Worm (Caenorhabditis elegans) whole organism, L1 larva: ENCODE measurements around the gene C02F4.5.

Source experiments
- C34B4.2 ChIP-seq: sonication (generic microtip); optimal IDR thresholded peaks from 2 replicates; lab custom pipeline; 2017; ENCODE audit warnings: mild to moderate bottlenecking, missing genetic modification characterization, missing compliant biosample characterization
- Y116A8C.19 ChIP-seq: sonication (generic microtip); optimal IDR thresholded peaks from 2 replicates; lab custom pipeline; 2016; ENCODE audit warnings: missing compliant biosample characterization, missing genetic modification characterization, borderline replicate concordance
- ceh-8 ChIP-seq: fragments of 200-800 bp; sonication (Bioruptor generic); optimal IDR thresholded peaks from 2 replicates; lab custom pipeline; 2018; ENCODE audit warnings: mild to moderate bottlenecking, missing genetic modification characterization, moderate library complexity, missing compliant biosample characterization
- ceh-88 ChIP-seq: fragments of 200-800 bp; sonication (Bioruptor generic); IDR thresholded peaks from 2 replicates; pipeline ENCODE4 v1.3.6; 2022; ENCODE audit warnings: missing genetic modification characterization, missing compliant biosample characterization
- ceh-90 ChIP-seq: sonication (generic microtip); optimal IDR thresholded peaks from 2 replicates; lab custom pipeline; 2016; ENCODE audit warnings: missing genetic modification characterization, missing compliant biosample characterization
- ces-1 ChIP-seq: fragments of 150-350 bp; optimal IDR thresholded peaks from 2 replicates; lab custom pipeline; 2014; ENCODE audit warnings: missing biosample characterization, missing genetic modification reagents, missing genetic modification characterization
- dsc-1 ChIP-seq: sonication (generic microtip); optimal IDR thresholded peaks from 2 replicates; lab custom pipeline; 2016; ENCODE audit warnings: mild to moderate bottlenecking, missing genetic modification characterization, missing compliant biosample characterization
- egl-27 ChIP-seq, 2 experiments: fragments of 150-350 bp in 1 of 2; sonication (generic microtip); optimal IDR thresholded peaks; 3 replicates each; lab custom pipeline; 2017 to 2018; ENCODE audit warnings: missing biosample characterization in 2 of 2, missing genetic modification characterization in 2 of 2, missing genetic modification reagents in 2 of 2
- ets-5 ChIP-seq: fragments of 200-800 bp; sonication (Bioruptor generic); IDR thresholded peaks from 2 replicates; pipeline ENCODE4 v1.3.6; 2022; ENCODE audit warnings: missing genetic modification characterization, missing compliant biosample characterization
- fkh-4 ChIP-seq: sonication (generic microtip); optimal IDR thresholded peaks from 2 replicates; lab custom pipeline; 2016; ENCODE audit warnings: missing compliant biosample characterization, missing genetic modification characterization, borderline replicate concordance
- fkh-8 ChIP-seq: sonication (generic microtip); optimal IDR thresholded peaks from 2 replicates; lab custom pipeline; 2016; ENCODE audit warnings: mild to moderate bottlenecking, missing genetic modification characterization, missing compliant biosample characterization
- grh-1 ChIP-seq: fragments of 200-800 bp; sonication (Bioruptor generic); IDR thresholded peaks from 2 replicates; pipeline ENCODE4 v1.3.6; 2022; ENCODE audit warnings: missing genetic modification reagents, missing genetic modification characterization, missing compliant biosample characterization
- hlh-4 ChIP-seq: sonication (generic microtip); optimal IDR thresholded peaks from 2 replicates; lab custom pipeline; 2016; ENCODE audit warnings: mild to moderate bottlenecking, missing genetic modification characterization, missing compliant biosample characterization
- irx-1 ChIP-seq: sonication (generic microtip); optimal IDR thresholded peaks from 2 replicates; lab custom pipeline; 2016; ENCODE audit warnings: missing genetic modification characterization, missing compliant biosample characterization
- jun-1 ChIP-seq: fragments of 150-350 bp; optimal IDR thresholded peaks from 2 replicates; lab custom pipeline; 2014; ENCODE audit warnings: missing biosample characterization, missing genetic modification reagents, missing genetic modification characterization
- lin-13 ChIP-seq: fragments of 150-350 bp; optimal IDR thresholded peaks from 2 replicates; lab custom pipeline; 2014; ENCODE audit warnings: missing biosample characterization, missing genetic modification reagents, missing genetic modification characterization
- lin-14 ChIP-seq: fragments of 200-800 bp; sonication (Bioruptor generic); optimal IDR thresholded peaks from 2 replicates; lab custom pipeline; 2018; ENCODE audit warnings: mild to moderate bottlenecking, missing genetic modification characterization, moderate library complexity, missing compliant biosample characterization
- lin-15B ChIP-seq: fragments of 150-350 bp; sonication (generic microtip); optimal IDR thresholded peaks from 3 replicates; lab custom pipeline; 2014; ENCODE audit warnings: missing biosample characterization, missing genetic modification characterization
- lin-35 ChIP-seq, 2 experiments: fragments of 150-350 bp; optimal IDR thresholded peaks; 2 replicates each; lab custom pipeline; 2014; ENCODE audit warnings: missing biosample characterization in 2 of 2, missing genetic modification characterization in 2 of 2, missing genetic modification reagents in 2 of 2
- mab-9 ChIP-seq: fragments of 200-800 bp; sonication (Bioruptor generic); IDR thresholded peaks from 2 replicates; pipeline ENCODE4 v1.3.6; 2022; ENCODE audit warnings: missing genetic modification reagents, missing genetic modification characterization, missing compliant biosample characterization
- mdl-1 ChIP-seq, 2 experiments: fragments of 150-350 bp; optimal IDR thresholded peaks; 2 replicates each; lab custom pipeline; 2014 to 2017; ENCODE audit warnings: missing biosample characterization in 2 of 2, missing genetic modification characterization in 2 of 2, inconsistent platforms in 1 of 2
- mep-1 ChIP-seq: fragments of 150-350 bp; optimal IDR thresholded peaks from 2 replicates; lab custom pipeline; 2014; ENCODE audit warnings: missing biosample characterization, missing genetic modification characterization
- nhr-20 ChIP-seq: sonication (generic microtip); optimal IDR thresholded peaks from 2 replicates; lab custom pipeline; 2016; ENCODE audit warnings: mild to moderate bottlenecking, missing genetic modification characterization, missing compliant biosample characterization
- nhr-237 ChIP-seq: fragments of 150-350 bp; optimal IDR thresholded peaks from 2 replicates; lab custom pipeline; 2014; ENCODE audit warnings: missing biosample characterization, missing genetic modification characterization
- nhr-47 ChIP-seq: sonication (generic microtip); optimal IDR thresholded peaks from 2 replicates; lab custom pipeline; 2016; ENCODE audit warnings: mild to moderate bottlenecking, missing genetic modification characterization, moderate library complexity, missing compliant biosample characterization
- nhr-71 ChIP-seq: sonication (generic microtip); optimal IDR thresholded peaks from 2 replicates; lab custom pipeline; 2016; ENCODE audit warnings: mild to moderate bottlenecking, missing genetic modification characterization, moderate library complexity, missing compliant biosample characterization
- nhr-76 ChIP-seq: sonication (generic microtip); optimal IDR thresholded peaks from 2 replicates; lab custom pipeline; 2017; ENCODE audit warnings: missing biosample characterization, missing genetic modification characterization
- pqm-1 ChIP-seq: sonication (generic microtip); optimal IDR thresholded peaks from 3 replicates; lab custom pipeline; 2017; ENCODE audit warnings: missing biosample characterization, missing genetic modification characterization
- sox-4 ChIP-seq: sonication (generic microtip); optimal IDR thresholded peaks from 2 replicates; lab custom pipeline; 2016; ENCODE audit warnings: missing genetic modification characterization, missing compliant biosample characterization
- sptf-1 ChIP-seq: fragments of 150-350 bp; optimal IDR thresholded peaks from 2 replicates; lab custom pipeline; 2014; ENCODE audit warnings: missing biosample characterization, missing genetic modification characterization
- sup-37 ChIP-seq: fragments of 200-800 bp; sonication (Bioruptor generic); optimal IDR thresholded peaks from 2 replicates; lab custom pipeline; 2018; ENCODE audit warnings: mild to moderate bottlenecking, missing genetic modification characterization, missing compliant biosample characterization
- tbx-2 ChIP-seq: sonication (generic microtip); optimal IDR thresholded peaks from 2 replicates; lab custom pipeline; 2016; ENCODE audit warnings: missing genetic modification characterization, missing compliant biosample characterization
- unc-98 ChIP-seq: fragments of 200-800 bp; sonication (Bioruptor generic); IDR thresholded peaks from 2 replicates; pipeline ENCODE4 v1.3.6; 2022; ENCODE audit warnings: missing genetic modification characterization, missing compliant biosample characterization
- vab-15 ChIP-seq: sonication (generic microtip); optimal IDR thresholded peaks from 2 replicates; lab custom pipeline; 2017; ENCODE audit warnings: missing genotype, mild to moderate bottlenecking, missing genetic modification characterization, missing compliant biosample characterization
- xbp-1 ChIP-seq: sonication (generic microtip); optimal IDR thresholded peaks from 2 replicates; lab custom pipeline; 2016; ENCODE audit warnings: missing genetic modification characterization, missing compliant biosample characterization
- zip-4 ChIP-seq: fragments of 200-800 bp; sonication (Bioruptor generic); optimal IDR thresholded peaks from 2 replicates; lab custom pipeline; 2018; ENCODE audit warnings: mild to moderate bottlenecking, missing genetic modification characterization, moderate library complexity, missing compliant biosample characterization
- ztf-11 ChIP-seq, 2 experiments: sonication (generic microtip); optimal IDR thresholded peaks; 2 replicates each; lab custom pipeline; 2016 to 2017; ENCODE audit warnings: missing genetic modification characterization in 2 of 2, missing biosample characterization in 1 of 2, missing compliant biosample characterization in 1 of 2
- ztf-4 ChIP-seq: fragments of 150-350 bp; optimal IDR thresholded peaks from 2 replicates; lab custom pipeline; 2014; ENCODE audit warnings: missing biosample characterization, missing genetic modification characterization

Gene C02F4.5

DNA sequence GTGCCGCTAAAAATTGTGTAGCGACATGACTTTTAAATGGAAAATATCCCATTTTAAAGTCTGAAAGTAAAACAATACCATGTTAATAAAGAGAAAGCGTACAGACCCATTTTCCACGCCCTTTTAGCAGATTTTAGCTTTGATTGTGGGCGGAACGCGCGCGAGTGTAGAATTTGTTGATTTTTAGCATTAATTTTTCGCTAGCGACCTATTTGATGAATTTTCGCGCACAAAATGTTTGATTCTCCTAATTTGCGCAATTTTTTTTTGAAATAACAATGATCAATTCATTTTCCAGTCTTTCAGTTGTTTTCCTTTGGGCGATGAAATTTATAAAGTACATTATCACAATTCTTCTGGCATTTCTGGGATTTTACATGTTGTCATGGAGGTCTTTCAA is 9.7 kb upstream of the C02F4.5 start, which contains the start of gene T07G12.3:
Gene T07G12.3, plus strand, starts transcription at position 301 of the 400 bp plus-strand sequence.
- TF ChIP-seq nhr-71 (no peak), fkh-8 (tag; lab: Kevin White, UChicago) (no peak), pqm-1 (tag; lab: Kevin White, UChicago) (no peak), sup-37 (no peak), nhr-237 (tag; lab: Kevin White, UChicago) (no peak), vab-15 (tag; lab: Kevin White, UChicago) (no peak), zip-4 (no peak), mep-1 (tag; lab: Kevin White, UChicago) (no peak), tbx-2 (tag; lab: Kevin White, UChicago) (no peak), lin-15B (tag; lab: Kevin White, UChicago) (no peak)
- TF ChIP-seq, all 84 proteins: peak for 0

DNA sequence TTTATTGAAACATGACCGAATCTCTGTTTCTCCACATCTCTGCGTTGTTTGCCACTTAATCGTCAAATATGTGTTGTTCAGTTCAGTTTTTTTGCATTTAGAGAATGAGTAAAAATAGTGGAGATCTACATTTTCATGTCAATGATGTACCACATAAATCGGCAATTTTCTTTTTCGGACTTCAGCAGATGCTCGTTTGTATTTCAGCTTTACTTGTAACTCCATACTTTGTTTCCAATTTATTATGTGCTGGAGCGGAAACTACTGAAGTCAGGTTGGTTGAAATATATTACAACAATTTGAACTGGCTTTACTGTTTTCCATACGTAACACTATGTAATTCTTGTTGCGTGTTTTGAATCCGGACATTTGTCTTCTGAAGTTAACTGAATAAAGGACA is 6.7 kb upstream of the C02F4.5 start, which contains the start of gene T07G12.2:
Gene T07G12.2, plus strand, starts transcription at position 62 of the 400 bp plus-strand sequence.
- TF ChIP-seq lin-13 (GFP tag; lab: Kevin White, UChicago) = no peak
- no peak for TF ChIP-seq lin-14 (GFP tag; lab: Kevin White, UChicago)
- no peak for TF ChIP-seq ceh-90 (tag; lab: Kevin White, UChicago)
- no peak for TF ChIP-seq fkh-4
- no peak for TF ChIP-seq mdl-1 (tag; optimal IDR thresholded peaks at IDR 0.05; lab: Kevin White, UChicago)
- no peak for TF ChIP-seq jun-1 (tag; lab: Kevin White, UChicago)
- TF ChIP-seq nhr-47 (tag; lab: Kevin White, UChicago) = no peak
- no peak for TF ChIP-seq nhr-20 (tag; lab: Kevin White, UChicago)
- no peak for TF ChIP-seq ztf-11 (tag; optimal IDR thresholded peaks at IDR 0.05; lab: Kevin White, UChicago)
- TF ChIP-seq nhr-76 (tag; lab: Kevin White, UChicago) = no peak
- no peak for TF ChIP-seq ztf-4
- no peak for TF ChIP-seq unc-98 (GFP tag; lab: Robert Waterston, UW)
- TF ChIP-seq irx-1 (tag; lab: Kevin White, UChicago) = no peak
- TF ChIP-seq zip-4 = no peak
- TF ChIP-seq mab-9 (GFP tag; lab: Robert Waterston, UW) = no peak
- no peak for TF ChIP-seq C34B4.2
- no peak for TF ChIP-seq hlh-4 (tag; lab: Kevin White, UChicago)
- no peak for TF ChIP-seq lin-35 (GFP tag; optimal IDR thresholded peaks at IDR 0.05; lab: Kevin White, UChicago)
- TF ChIP-seq Y116A8C.19 (tag; lab: Kevin White, UChicago) = no peak
- TF ChIP-seq sptf-1 (tag; lab: Kevin White, UChicago) = no peak

DNA sequence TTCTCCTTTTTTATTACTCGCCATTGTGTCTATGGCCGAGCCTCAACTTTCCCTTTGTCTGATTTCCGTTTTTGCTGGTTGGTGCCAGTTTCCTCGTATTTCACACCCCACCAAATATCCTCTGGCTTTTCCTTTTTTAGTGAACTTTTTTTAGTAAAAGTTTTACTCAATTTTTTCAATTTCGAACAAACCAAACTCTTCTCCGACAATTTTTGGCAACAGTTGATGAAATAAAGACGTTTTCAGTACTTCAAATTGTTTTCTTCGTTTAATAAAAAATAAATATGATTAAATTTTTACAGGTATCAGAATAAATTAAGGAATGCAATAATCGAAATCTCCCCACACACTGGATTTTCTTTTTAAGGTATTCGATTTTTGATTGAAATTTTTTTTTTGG is 2.8 kb downstream of the C02F4.5 start, which contains the start of gene cal-4:
Gene cal-4, plus strand, starts transcription at position 301 of the 400 bp plus-strand sequence.
- TF ChIP-seq grh-1 (GFP tag; lab: Robert Waterston, UW) (no peak), ceh-8 (GFP tag; lab: Kevin White, UChicago) (no peak), lin-14 (GFP tag; lab: Kevin White, UChicago) (peak; percentile 9), ceh-88 (GFP tag; lab: Robert Waterston, UW) (no peak), Y116A8C.19 (tag; lab: Kevin White, UChicago) (no peak), hlh-4 (tag; lab: Kevin White, UChicago) (no peak), egl-27 (tag; optimal IDR thresholded peaks at IDR 0.05; lab: Kevin White, UChicago) (no peak), fkh-4 (no peak)

DNA sequence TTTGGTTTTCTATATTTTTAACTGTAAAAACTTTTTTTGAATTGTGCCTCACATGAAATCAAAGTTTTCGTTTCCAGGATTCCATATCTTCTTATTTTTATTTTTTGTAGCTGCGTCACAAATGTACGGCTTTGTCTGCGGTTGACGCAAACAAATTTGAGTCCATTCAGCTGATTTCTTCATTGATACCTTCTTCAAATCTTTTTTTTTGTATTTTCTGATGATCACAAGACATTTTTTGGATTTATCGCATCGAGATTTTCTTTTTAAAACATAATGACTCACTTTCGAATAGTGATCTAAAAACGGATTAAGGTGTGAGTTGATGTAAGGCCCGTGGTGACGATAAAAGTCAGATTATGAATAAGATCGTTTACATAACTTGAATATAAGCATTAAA is 5.3 kb downstream of the C02F4.5 start:
- TF ChIP-seq mdl-1 (tag; optimal IDR thresholded peaks at IDR 0.05; lab: Kevin White, UChicago) = no peak
- TF ChIP-seq xbp-1 = no peak
- no peak for TF ChIP-seq ces-1 (GFP tag; lab: Kevin White, UChicago)
- TF ChIP-seq sox-4 (tag; lab: Kevin White, UChicago) = peak; percentile 55
- peak; percentile 54 for TF ChIP-seq fkh-8 (tag; lab: Kevin White, UChicago)
- no peak for TF ChIP-seq ets-5 (GFP tag; lab: Robert Waterston, UW)
- TF ChIP-seq nhr-71 = peak; percentile 3
- peak; percentile 69 for TF ChIP-seq dsc-1
- TF ChIP-seq, all 84 proteins: peak for 4
